Fruit fly (Drosophila melanogaster) whole organism, embryonic: ENCODE measurements around the gene CG15882.

Source experiments
- Bdp1 ChIP-seq: fragments of 200-800 bp; sonication (Bioruptor generic); optimal IDR thresholded peaks from 3 replicates; lab custom pipeline; 2016; ENCODE audit warnings: missing biosample characterization, missing genetic modification characterization
- C15 ChIP-seq: fragments of 200-800 bp; sonication (Bioruptor generic); IDR thresholded peaks from 3 replicates; pipeline ENCODE4 v1.3.6; 2022; ENCODE audit warnings: missing biosample characterization, missing genetic modification characterization
- CG10147 ChIP-seq: fragments of 200-800 bp; sonication (Bioruptor generic); optimal IDR thresholded peaks from 2 replicates; lab custom pipeline; 2019; ENCODE audit warnings: missing biosample characterization, mild to moderate bottlenecking, missing genetic modification characterization, moderate library complexity
- CG10979 ChIP-seq: fragments of 200-800 bp; sonication (Bioruptor generic); optimal IDR thresholded peaks from 2 replicates; lab custom pipeline; 2018; ENCODE audit warnings: missing biosample characterization, mild to moderate bottlenecking, missing genetic modification characterization, moderate library complexity
- CG14441 ChIP-seq: fragments of 200-800 bp; sonication (Bioruptor generic); IDR thresholded peaks from 2 replicates; pipeline ENCODE4 v1.3.6; 2022; ENCODE audit warnings: missing biosample characterization, missing genetic modification characterization
- CG15269 ChIP-seq: fragments of 200-800 bp; sonication (Bioruptor generic); optimal IDR thresholded peaks from 2 replicates; lab custom pipeline; 2018; ENCODE audit warnings: missing biosample characterization, mild to moderate bottlenecking, missing genetic modification characterization, moderate library complexity
- CG15696 ChIP-seq: fragments of 200-800 bp; sonication (Bioruptor generic); optimal IDR thresholded peaks from 2 replicates; lab custom pipeline; 2019; ENCODE audit warnings: missing biosample characterization, mild to moderate bottlenecking, missing genetic modification characterization, moderate library complexity
- CG16813 ChIP-seq: fragments of 200-800 bp; sonication (Bioruptor generic); IDR thresholded peaks from 3 replicates; pipeline ENCODE4 v1.3.6; 2022; ENCODE audit warnings: missing biosample characterization, missing genetic modification characterization; ENCODE audit not compliant: partially characterized antibody
- CG17328 ChIP-seq: fragments of 200-800 bp; sonication (Bioruptor generic); IDR thresholded peaks from 2 replicates; pipeline ENCODE4 v1.3.6; 2022; ENCODE audit warnings: missing biosample characterization, missing genetic modification characterization
- CG18262 ChIP-seq: fragments of 200-800 bp; optimal IDR thresholded peaks from 3 replicates; lab custom pipeline; 2019; ENCODE audit warnings: missing biosample characterization, mild to moderate bottlenecking, missing genetic modification characterization, moderate library complexity
- CG34422 ChIP-seq: fragments of 200-800 bp; sonication (Bioruptor generic); IDR thresholded peaks from 3 replicates; pipeline ENCODE4 v1.3.6; 2022; ENCODE audit warnings: missing biosample characterization, missing genetic modification characterization
- CG3847 ChIP-seq: fragments of 200-800 bp; sonication (Bioruptor generic); IDR thresholded peaks from 2 replicates; pipeline ENCODE4 v1.3.6; 2022; ENCODE audit warnings: missing biosample characterization, missing genetic modification characterization
- CG42726 ChIP-seq: fragments of 200-800 bp; sonication (Bioruptor generic); IDR thresholded peaks from 2 replicates; pipeline ENCODE4 v1.3.6; 2022; ENCODE audit warnings: missing biosample characterization, missing genetic modification characterization; ENCODE audit not compliant: partially characterized antibody
- CG4328 ChIP-seq: fragments of 200-800 bp; sonication (Bioruptor generic); optimal IDR thresholded peaks from 3 replicates; lab custom pipeline; 2017; ENCODE audit warnings: missing biosample characterization, missing genetic modification reagents, missing genetic modification characterization
- CG6654 ChIP-seq: fragments of 200-800 bp; sonication (Bioruptor generic); optimal IDR thresholded peaks from 2 replicates; lab custom pipeline; 2017; ENCODE audit warnings: missing biosample characterization, mild to moderate bottlenecking, missing genetic modification characterization
- CG6683 ChIP-seq: fragments of 200-800 bp; sonication (Bioruptor generic); optimal IDR thresholded peaks from 2 replicates; lab custom pipeline; 2017; ENCODE audit warnings: missing biosample characterization, mild to moderate bottlenecking, missing genetic modification characterization, missing genetic modification reagents
- CG7357 ChIP-seq: fragments of 200-800 bp; sonication (Bioruptor generic); IDR thresholded peaks from 3 replicates; pipeline ENCODE4 v1.3.6; 2022; ENCODE audit warnings: missing biosample characterization, missing genetic modification characterization
- CG8089 ChIP-seq: fragments of 200-800 bp; sonication (Bioruptor generic); optimal IDR thresholded peaks from 3 replicates; lab custom pipeline; 2016; ENCODE audit warnings: missing biosample characterization, missing genetic modification characterization
- CG8388 ChIP-seq: fragments of 200-800 bp; sonication (Bioruptor generic); optimal IDR thresholded peaks from 2 replicates; lab custom pipeline; 2019; ENCODE audit warnings: missing biosample characterization, mild to moderate bottlenecking, missing genetic modification characterization, moderate library complexity
- CG8944 ChIP-seq: fragments of 200-800 bp; sonication (Bioruptor generic); optimal IDR thresholded peaks from 3 replicates; lab custom pipeline; 2016; ENCODE audit warnings: missing biosample characterization, missing genetic modification characterization
- CG9609 ChIP-seq: fragments of 200-800 bp; sonication (Bioruptor generic); optimal IDR thresholded peaks from 3 replicates; lab custom pipeline; 2016; ENCODE audit warnings: missing biosample characterization, missing genetic modification characterization
- D19B ChIP-seq: fragments of 200-800 bp; sonication (Bioruptor generic); optimal IDR thresholded peaks from 2 replicates; lab custom pipeline; 2017; ENCODE audit warnings: missing biosample characterization, mild to moderate bottlenecking, missing genetic modification characterization
- Fer1 ChIP-seq: fragments of 200-800 bp; sonication (Bioruptor generic); optimal IDR thresholded peaks from 2 replicates; lab custom pipeline; 2017; ENCODE audit warnings: missing biosample characterization, mild to moderate bottlenecking, missing genetic modification characterization
- Fer2 ChIP-seq: fragments of 200-800 bp; sonication (Bioruptor generic); optimal IDR thresholded peaks from 2 replicates; lab custom pipeline; 2018; ENCODE audit warnings: missing biosample characterization, mild to moderate bottlenecking, missing genetic modification characterization, moderate library complexity
- Hr3 ChIP-seq: fragments of 200-800 bp; sonication (Bioruptor generic); optimal IDR thresholded peaks from 3 replicates; lab custom pipeline; 2016; ENCODE audit warnings: missing biosample characterization, missing genetic modification characterization
- Hr39 ChIP-seq: fragments of >200 bp; optimal IDR thresholded peaks from 2 replicates; lab custom pipeline; 2017
- Rfx ChIP-seq: fragments of 200-800 bp; sonication (Bioruptor generic); IDR thresholded peaks from 2 replicates; pipeline ENCODE4 v1.3.6; 2022; ENCODE audit warnings: missing biosample characterization, missing genetic modification characterization
- Sin3A ChIP-seq: fragments of >200 bp; optimal IDR thresholded peaks from 2 replicates; lab custom pipeline; 2018
- TFAM ChIP-seq: fragments of 200-800 bp; sonication (Bioruptor generic); optimal IDR thresholded peaks from 2 replicates; lab custom pipeline; 2017; ENCODE audit warnings: missing biosample characterization, missing genetic modification characterization, inconsistent platforms
- Taf1 ChIP-seq: fragments of 200-800 bp; sonication (Bioruptor generic); IDR thresholded peaks from 2 replicates; pipeline ENCODE4 v1.3.6; 2022; ENCODE audit warnings: missing biosample characterization, missing genetic modification characterization
- Xrp1 ChIP-seq: fragments of 200-800 bp; sonication (Bioruptor generic); IDR thresholded peaks from 2 replicates; pipeline ENCODE4 v1.3.6; 2022; ENCODE audit warnings: missing biosample characterization, missing genetic modification characterization
- cg ChIP-seq: fragments of 200-800 bp; sonication (Bioruptor generic); optimal IDR thresholded peaks from 3 replicates; lab custom pipeline; 2019; ENCODE audit warnings: missing biosample characterization, mild to moderate bottlenecking, missing genetic modification characterization, moderate library complexity
- crc ChIP-seq: fragments of 200-800 bp; sonication (Bioruptor generic); optimal IDR thresholded peaks from 2 replicates; lab custom pipeline; 2016; ENCODE audit warnings: missing biosample characterization, missing genetic modification characterization
- disco-r ChIP-seq: fragments of 200-800 bp; sonication (Bioruptor generic); optimal IDR thresholded peaks from 2 replicates; lab custom pipeline; 2016; ENCODE audit warnings: missing biosample characterization, missing genetic modification characterization
- emc ChIP-seq: fragments of 200-800 bp; sonication (Bioruptor generic); optimal IDR thresholded peaks from 2 replicates; lab custom pipeline; 2016; ENCODE audit warnings: missing biosample characterization, missing genetic modification characterization
- exex ChIP-seq: fragments of 200-800 bp; sonication (Bioruptor generic); optimal IDR thresholded peaks from 4 replicates; lab custom pipeline; 2018; ENCODE audit warnings: missing biosample characterization, mild to moderate bottlenecking, missing genetic modification characterization, moderate library complexity
- fd3F ChIP-seq: fragments of 200-800 bp; sonication (Bioruptor generic); optimal IDR thresholded peaks from 2 replicates; lab custom pipeline; 2018; ENCODE audit warnings: missing biosample characterization, mild to moderate bottlenecking, missing genetic modification characterization, moderate library complexity
- hbn ChIP-seq: fragments of 200-800 bp; sonication (Bioruptor generic); IDR thresholded peaks from 2 replicates; pipeline ENCODE4 v1.3.6; 2022; ENCODE audit warnings: missing biosample characterization, missing genetic modification characterization; ENCODE audit not compliant: partially characterized antibody
- hkb ChIP-seq, 2 experiments: fragments of 200-800 bp in 1 of 2; fragments of >200 bp in 1 of 2; sonication (Bioruptor generic) in 1 of 2; IDR thresholded peaks in 1 of 2; optimal IDR thresholded peaks in 1 of 2; 2 replicates each; pipeline versions ENCODE4 v1.3.6 to Lab custom; 2017 to 2022; ENCODE audit warnings: missing biosample characterization in 1 of 2, missing genetic modification characterization in 1 of 2
- maf-S ChIP-seq: fragments of 200-800 bp; sonication (Bioruptor generic); optimal IDR thresholded peaks from 2 replicates; lab custom pipeline; 2016; ENCODE audit warnings: missing biosample characterization, missing genetic modification characterization
- oc ChIP-seq: fragments of 200-800 bp; sonication (Bioruptor generic); optimal IDR thresholded peaks from 2 replicates; lab custom pipeline; 2018; ENCODE audit warnings: missing biosample characterization, mild to moderate bottlenecking, missing genetic modification characterization, moderate library complexity
- repo ChIP-seq: fragments of 200-800 bp; sonication (Bioruptor generic); optimal IDR thresholded peaks from 2 replicates; lab custom pipeline; 2016; ENCODE audit warnings: missing biosample characterization, missing genetic modification characterization
- sc ChIP-seq, 3 experiments: fragments of >200 bp in 2 of 3; fragments of 200-800 bp in 1 of 3; sonication (Bioruptor generic) in 1 of 3; optimal IDR thresholded peaks; 2 replicates in 2 of 3; 3 replicates in 1 of 3; lab custom pipeline; 2017; ENCODE audit warnings: mild to moderate bottlenecking in 1 of 3, missing biosample characterization in 1 of 3, missing genetic modification characterization in 1 of 3, missing genetic modification reagents in 1 of 3
- scrt ChIP-seq: fragments of 200-800 bp; sonication (Bioruptor generic); optimal IDR thresholded peaks from 2 replicates; lab custom pipeline; 2018; ENCODE audit warnings: missing biosample characterization, mild to moderate bottlenecking, missing genetic modification characterization, moderate library complexity
- tin ChIP-seq: fragments of 200-800 bp; sonication (Bioruptor generic); optimal IDR thresholded peaks from 3 replicates; lab custom pipeline; 2016; ENCODE audit warnings: missing biosample characterization, missing genetic modification characterization
- ttk ChIP-seq: fragments of 200-800 bp; sonication (Bioruptor generic); IDR thresholded peaks from 2 replicates; pipeline ENCODE4 v2.1.2; 2022; ENCODE audit warnings: missing biosample characterization, missing genetic modification characterization
- tup ChIP-seq: fragments of 200-800 bp; sonication (Bioruptor generic); optimal IDR thresholded peaks from 2 replicates; lab custom pipeline; 2016; ENCODE audit warnings: missing biosample characterization, mild to moderate bottlenecking, missing genetic modification characterization, moderate library complexity
- wdn ChIP-seq: fragments of 200-800 bp; sonication (Bioruptor generic); IDR thresholded peaks from 2 replicates; pipeline ENCODE4 v1.3.6; 2022; ENCODE audit warnings: missing biosample characterization, missing genetic modification characterization
- wek ChIP-seq: fragments of 200-800 bp; sonication (Bioruptor generic); optimal IDR thresholded peaks from 3 replicates; lab custom pipeline; 2018; ENCODE audit warnings: missing biosample characterization, mild to moderate bottlenecking, missing genetic modification characterization, moderate library complexity
- z ChIP-seq: fragments of 200-800 bp; sonication (Bioruptor generic); IDR thresholded peaks from 3 replicates; pipeline ENCODE4 v1.3.6; 2022; ENCODE audit warnings: missing biosample characterization, missing genetic modification characterization

CG15882 gene

DNA sequence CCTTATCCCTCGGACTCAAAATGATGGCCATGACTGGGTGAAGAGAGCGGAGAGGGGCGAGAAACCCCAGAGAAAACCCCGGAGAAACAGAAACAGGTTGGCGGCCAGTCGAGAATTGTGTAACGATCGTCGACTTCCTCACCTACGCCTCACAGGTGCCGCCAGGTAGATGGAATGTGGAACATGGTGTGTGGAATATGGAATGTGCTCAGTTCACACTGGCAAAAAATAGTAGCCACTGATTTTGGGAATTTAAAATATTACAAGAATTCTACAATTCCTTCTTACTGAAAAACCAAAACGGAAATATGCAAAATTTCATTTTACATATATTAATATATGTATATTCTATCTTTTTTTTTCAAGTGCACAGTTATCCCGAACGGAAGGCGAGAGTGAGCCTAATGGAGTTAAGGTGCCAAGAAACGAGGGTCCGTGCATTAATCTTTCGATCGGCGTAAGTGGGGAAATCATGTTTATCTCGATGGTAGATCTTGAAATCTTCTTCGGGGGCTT is 31.8 kb upstream of the CG15882 start (continued):
- TF ChIP-seq CG8944 (GFP tag; lab: Kevin White, UChicago) (peak; percentile 15), CG42726 (GFP tag; lab: Robert Waterston, UW) (no peak), CG9609 (peak; percentile 43), CG18262 (tag; lab: Kevin White, UChicago) (peak; percentile 93), CG34422 (GFP tag; lab: Robert Waterston, UW) (peak; percentile 76; the same call in 2 of the 3 replicates), CG8388 (GFP tag; lab: Kevin White, UChicago) (peak; percentile 82), cg (GFP tag; lab: Kevin White, UChicago) (no peak), Xrp1 (peak; percentile 95), repo (GFP tag; lab: Kevin White, UChicago) (no peak), CG6683 (GFP tag; lab: Kevin White, UChicago) (peak; percentile 48), TFAM (GFP tag; lab: Kevin White, UChicago) (peak; percentile 50), CG16813 (GFP tag; lab: Robert Waterston, UW) (no peak), CG8089 (GFP tag; lab: Kevin White, UChicago) (peak; percentile 38), CG14441 (GFP tag; lab: Robert Waterston, UW) (0 out of 2 replicates have a peak, but pooled peaks have one; percentile 41), ttk (GFP tag; lab: Robert Waterston, UW) (peak; percentile 72), wdn (GFP tag; lab: Robert Waterston, UW) (peak; percentile 55), CG15269 (tag; lab: Kevin White, UChicago) (peak; percentile 60), Fer1 (GFP tag; lab: Kevin White, UChicago) (peak; percentile 75), tin (GFP tag; lab: Kevin White, UChicago) (peak; percentile 82), Fer2 (tag; lab: Kevin White, UChicago) (peak; percentile 48), CG3847 (peak; percentile 61), z (peak; percentile 65; the same call in 2 of the 3 replicates), CG6654 (peak; percentile 28), C15 (GFP tag; lab: Robert Waterston, UW) (peak; percentile 24; the same call in 1 of the 3 replicates), Bdp1 (GFP tag; lab: Kevin White, UChicago) (peak; percentile 26), fd3F (GFP tag; lab: Kevin White, UChicago) (peak; percentile 25), CG17328 (GFP tag; lab: Robert Waterston, UW) (peak; percentile 87), hkb (optimal IDR thresholded peaks at IDR 0.05; lab: Kevin White, UChicago) (no peak), hkb (GFP tag; IDR thresholded peaks at IDR 0.05; lab: Robert Waterston, UW) (peak; percentile 82), hbn (GFP tag; lab: Robert Waterston, UW) (no peak), sc (optimal IDR thresholded peaks at IDR 0.05; lab: Kevin White, UChicago) (no peak), sc (GFP tag; optimal IDR thresholded peaks at IDR 0.05; lab: Kevin White, UChicago) (peak; percentile 73), disco-r (no peak), CG10147 (GFP tag; lab: Kevin White, UChicago) (peak; percentile 80), CG7357 (GFP tag; lab: Robert Waterston, UW) (peak; percentile 51; the same call in 1 of the 3 replicates), CG4328 (GFP tag; lab: Kevin White, UChicago) (peak; percentile 67), emc (GFP tag; lab: Kevin White, UChicago) (no peak), Sin3A (no peak), tup (GFP tag; lab: Kevin White, UChicago) (peak; percentile 65), crc (no peak), Taf1 (peak; percentile 65), oc (tag; lab: Kevin White, UChicago) (peak; percentile 67), Rfx (GFP tag; lab: Robert Waterston, UW) (peak; percentile 87), exex (tag; lab: Kevin White, UChicago) (peak; percentile 15), scrt (GFP tag; lab: Kevin White, UChicago) (peak; percentile 65), Hr3 (GFP tag; lab: Kevin White, UChicago) (peak; percentile 79), Hr39 (lab: Kevin White, UChicago) (no peak), wek (GFP tag; lab: Kevin White, UChicago) (no peak), CG15696 (tag; lab: Kevin White, UChicago) (peak; percentile 99), D19B (GFP tag; lab: Kevin White, UChicago) (peak; percentile 47), CG10979 (tag; lab: Kevin White, UChicago) (peak; percentile 93), maf-S (GFP tag; lab: Kevin White, UChicago) (no peak)
